Worm (Caenorhabditis elegans) whole organism, L2 larva: Measurements from ENCODE around the gene srsx-18.

Experiments used
- C34F6.9 ChIP-seq: fragments of 150-350 bp; optimal IDR thresholded peaks from 2 replicates; lab custom pipeline; 2014; ENCODE audit warnings: missing biosample characterization, missing genetic modification characterization
- F13H6.1 ChIP-seq: sonication (generic microtip); optimal IDR thresholded peaks from 2 replicates; lab custom pipeline; 2016; ENCODE audit warnings: missing genetic modification characterization, missing compliant biosample characterization
- ZK546.5 ChIP-seq: sonication (generic microtip); optimal IDR thresholded peaks from 2 replicates; lab custom pipeline; 2017; ENCODE audit warnings: missing biosample characterization, missing genetic modification characterization
- alr-1 ChIP-seq: fragments of 150-350 bp; optimal IDR thresholded peaks from 2 replicates; lab custom pipeline; 2014; ENCODE audit warnings: missing biosample characterization, missing genetic modification characterization
- aly-2 ChIP-seq: fragments of 150-350 bp; optimal IDR thresholded peaks from 2 replicates; lab custom pipeline; 2014; ENCODE audit warnings: missing biosample characterization, missing genetic modification characterization
- ama-1 ChIP-seq: fragments of 150-350 bp; optimal IDR thresholded peaks from 2 replicates; lab custom pipeline; 2018; ENCODE audit warnings: inconsistent platforms
- blmp-1 ChIP-seq: sonication (generic microtip); optimal IDR thresholded peaks from 2 replicates; lab custom pipeline; 2017; ENCODE audit warnings: missing genetic modification characterization, mild to moderate bottlenecking, missing compliant biosample characterization, antibody characterized with exemption, moderate library complexity; ENCODE audit not compliant: insufficient read depth
- ceh-82 ChIP-seq: fragments of 150-350 bp; optimal IDR thresholded peaks from 2 replicates; lab custom pipeline; 2014; ENCODE audit warnings: missing biosample characterization, missing genetic modification characterization
- crh-2 ChIP-seq: sonication (generic microtip); optimal IDR thresholded peaks from 2 replicates; lab custom pipeline; 2017; ENCODE audit warnings: missing biosample characterization, missing genetic modification characterization
- dmd-4 ChIP-seq: sonication (generic microtip); optimal IDR thresholded peaks from 2 replicates; lab custom pipeline; 2017; ENCODE audit warnings: missing biosample characterization, missing genetic modification characterization
- egl-27 ChIP-seq: sonication (generic microtip); optimal IDR thresholded peaks from 3 replicates; lab custom pipeline; 2017; ENCODE audit warnings: missing biosample characterization, missing genetic modification reagents, missing genetic modification characterization
- elt-1 ChIP-seq: fragments of 150-350 bp; optimal IDR thresholded peaks from 2 replicates; lab custom pipeline; 2014; ENCODE audit warnings: missing biosample characterization, missing genetic modification characterization
- fos-1 ChIP-seq: fragments of 150-350 bp; optimal IDR thresholded peaks from 2 replicates; lab custom pipeline; 2014; ENCODE audit warnings: missing biosample characterization, missing genetic modification characterization
- lin-11 ChIP-seq: fragments of 150-350 bp; sonication (generic microtip); optimal IDR thresholded peaks from 2 replicates; lab custom pipeline; 2014; ENCODE audit warnings: missing biosample characterization, missing genetic modification characterization, inconsistent platforms, mixed read lengths
- lin-13 ChIP-seq: fragments of 150-350 bp; optimal IDR thresholded peaks from 2 replicates; lab custom pipeline; 2014; ENCODE audit warnings: missing biosample characterization, missing genetic modification reagents, missing genetic modification characterization
- lin-39 ChIP-seq: fragments of 150-350 bp; optimal IDR thresholded peaks from 2 replicates; lab custom pipeline; 2014; ENCODE audit warnings: missing biosample characterization, missing genetic modification reagents, missing genetic modification characterization
- mab-5 ChIP-seq: fragments of 150-350 bp; optimal IDR thresholded peaks from 2 replicates; lab custom pipeline; 2014; ENCODE audit warnings: missing biosample characterization, missing genetic modification characterization
- mbf-1 ChIP-seq: sonication (generic microtip); optimal IDR thresholded peaks from 2 replicates; lab custom pipeline; 2017; ENCODE audit warnings: missing biosample characterization, missing genetic modification characterization
- mdl-1 ChIP-seq, 2 experiments: fragments of 150-350 bp in 1 of 2; sonication (generic microtip) in 1 of 2; optimal IDR thresholded peaks; 2 replicates each; lab custom pipeline; 2017; ENCODE audit warnings: missing biosample characterization in 2 of 2, missing genetic modification characterization in 2 of 2
- nhr-11 ChIP-seq: fragments of 150-350 bp; optimal IDR thresholded peaks from 2 replicates; lab custom pipeline; 2014; ENCODE audit warnings: missing biosample characterization, missing genetic modification characterization
- nhr-129 ChIP-seq: fragments of 150-350 bp; optimal IDR thresholded peaks from 2 replicates; lab custom pipeline; 2014; ENCODE audit warnings: missing biosample characterization, missing genetic modification characterization
- nhr-21 ChIP-seq: fragments of 150-350 bp; optimal IDR thresholded peaks from 2 replicates; lab custom pipeline; 2014; ENCODE audit warnings: missing biosample characterization, missing genetic modification characterization
- nhr-23 ChIP-seq: fragments of 150-350 bp; optimal IDR thresholded peaks from 2 replicates; lab custom pipeline; 2014; ENCODE audit warnings: missing biosample characterization, missing genetic modification reagents, missing genetic modification characterization
- nhr-237 ChIP-seq: fragments of 150-350 bp; optimal IDR thresholded peaks from 2 replicates; lab custom pipeline; 2014; ENCODE audit warnings: missing biosample characterization, missing genetic modification characterization
- nhr-25 ChIP-seq: fragments of 150-350 bp; sonication (generic microtip); optimal IDR thresholded peaks from 3 replicates; lab custom pipeline; 2014; ENCODE audit warnings: missing biosample characterization, missing genetic modification characterization
- peb-1 ChIP-seq: fragments of 150-350 bp; optimal IDR thresholded peaks from 2 replicates; lab custom pipeline; 2014; ENCODE audit warnings: missing biosample characterization, missing genetic modification characterization
- skn-1 ChIP-seq: sonication (generic microtip); optimal IDR thresholded peaks from 2 replicates; lab custom pipeline; 2017; ENCODE audit warnings: missing biosample characterization, missing genetic modification characterization
- sma-3 ChIP-seq: sonication (generic microtip); optimal IDR thresholded peaks from 2 replicates; lab custom pipeline; 2016; ENCODE audit warnings: missing genetic modification reagents, missing genetic modification characterization, missing compliant biosample characterization
- sma-9 ChIP-seq, 2 experiments: fragments of 150-350 bp in 1 of 2; sonication (generic microtip) in 1 of 2; optimal IDR thresholded peaks; 2 replicates each; lab custom pipeline; 2014 to 2016; ENCODE audit warnings: missing genetic modification characterization in 2 of 2, mild to moderate bottlenecking in 1 of 2, missing biosample characterization in 1 of 2, missing compliant biosample characterization in 1 of 2, missing genetic modification reagents in 1 of 2, moderate library complexity in 1 of 2
- unc-39 ChIP-seq: fragments of 150-350 bp; optimal IDR thresholded peaks from 2 replicates; lab custom pipeline; 2014; ENCODE audit warnings: missing biosample characterization, missing genetic modification characterization
- zag-1 ChIP-seq: fragments of 150-350 bp; optimal IDR thresholded peaks from 2 replicates; lab custom pipeline; 2014; ENCODE audit warnings: missing biosample characterization, missing genetic modification characterization
- ztf-1 ChIP-seq: fragments of 200-800 bp; sonication (Bioruptor generic); conservative IDR thresholded peaks from 2 replicates; pipeline ENCODE4 v1.3.6; 2022; ENCODE audit warnings: missing genetic modification characterization, missing compliant biosample characterization
- ztf-4 ChIP-seq: fragments of 150-350 bp; optimal IDR thresholded peaks from 2 replicates; lab custom pipeline; 2014; ENCODE audit warnings: missing biosample characterization, missing genetic modification characterization

Gene srsx-18

DNA sequence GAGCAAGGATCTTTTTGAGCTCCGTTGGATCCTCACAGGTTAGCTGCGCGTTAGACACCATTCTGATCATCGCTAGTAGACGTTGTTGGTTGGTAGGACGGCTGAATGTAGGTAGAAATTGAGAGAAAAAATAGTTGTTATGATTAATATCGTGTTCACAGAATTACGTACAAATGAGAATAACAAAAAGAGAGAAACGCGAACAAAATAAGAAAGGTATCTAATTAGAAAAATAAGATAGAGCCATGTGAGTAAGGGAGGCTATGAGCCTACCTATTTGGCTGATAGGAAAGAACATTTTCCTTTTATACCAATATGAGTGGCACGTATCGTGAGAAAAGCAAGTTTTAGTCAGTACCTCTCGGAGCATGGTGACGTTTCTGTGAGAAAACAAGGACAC lies 38.6 kb upstream of the srsx-18 start, which contains the start of gene C04E6.8:
C04E6.8 (minus strand) TSS at position 101 of the 400 bp plus-strand sequence.
- TF ChIP-seq C34F6.9 (tag; lab: Kevin White, UChicago) (no peak), sma-9 (GFP tag; optimal IDR thresholded peaks at IDR 0.05; lab: Kevin White, UChicago) (no peak), sma-9 (tag; optimal IDR thresholded peaks at IDR 0.05; lab: Kevin White, UChicago) (no peak), lin-11 (tag; lab: Kevin White, UChicago) (no peak), elt-1 (tag; lab: Kevin White, UChicago) (no peak)

ce11 chrV:5888820-5889219 lies 33.5 kb upstream of the srsx-18 start:
- TF ChIP-seq nhr-11 (no peak), blmp-1 (no peak), mbf-1 (tag; lab: Kevin White, UChicago) (no peak), crh-2 (tag; lab: Kevin White, UChicago) (no peak), nhr-237 (no peak), aly-2 (tag; lab: Kevin White, UChicago) (no peak), nhr-129 (tag; lab: Kevin White, UChicago) (no peak), unc-39 (tag; lab: Kevin White, UChicago) (no peak), ztf-1 (no peak), alr-1 (no peak), F13H6.1 (tag; lab: Kevin White, UChicago) (no peak), ceh-82 (no peak), peb-1 (tag; lab: Kevin White, UChicago) (no peak), mab-5 (no peak), ama-1 (lab: Kevin White, UChicago) (no peak), mdl-1 (tag; optimal IDR thresholded peaks at IDR 0.05; lab: Kevin White, UChicago) (no peak)

- TF ChIP-seq nhr-237 (no peak), crh-2 (tag; lab: Kevin White, UChicago) (no peak), nhr-23 (tag; lab: Kevin White, UChicago) (no peak), sma-9 (GFP tag; optimal IDR thresholded peaks at IDR 0.05; lab: Kevin White, UChicago) (peak; percentile 6), sma-9 (tag; optimal IDR thresholded peaks at IDR 0.05; lab: Kevin White, UChicago) (no peak), alr-1 (no peak), ztf-4 (tag; lab: Kevin White, UChicago) (no peak), blmp-1 (no peak), nhr-21 (tag; lab: Kevin White, UChicago) (no peak)
These were observed 31.1 kb upstream of the srsx-18 start for ce11 chrV:5891204-5891603.

DNA sequence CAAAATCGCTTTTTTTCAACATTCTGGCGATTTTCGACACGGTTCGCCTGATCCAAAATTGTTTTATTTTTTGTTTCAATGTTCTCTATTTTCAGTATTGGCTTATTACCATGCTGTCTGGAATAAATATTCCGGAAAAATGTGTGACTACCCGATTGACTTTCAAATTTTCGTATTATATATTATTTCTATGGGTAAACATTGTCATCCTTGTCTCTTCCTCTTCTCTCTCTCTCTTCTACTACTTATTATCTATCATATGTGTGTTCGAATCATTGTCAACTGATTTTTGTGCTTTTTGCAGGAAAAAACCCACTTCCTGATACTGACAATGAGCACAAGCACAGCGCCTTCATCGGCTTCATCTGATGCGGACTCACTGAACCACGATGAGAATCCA lies 29.3 kb upstream of the srsx-18 start, which contains the start of gene C04E6.7:
C04E6.7 (plus strand) TSS at position 301 of the 400 bp plus-strand sequence.
- no peak for TF ChIP-seq ztf-4 (tag; lab: Kevin White, UChicago)
- no peak for TF ChIP-seq skn-1
- TF ChIP-seq lin-13, result no peak
- TF ChIP-seq F13H6.1 (tag; lab: Kevin White, UChicago), result no peak
- no peak for TF ChIP-seq crh-2 (tag; lab: Kevin White, UChicago)
- TF ChIP-seq C34F6.9 (tag; lab: Kevin White, UChicago), result no peak
- no peak for TF ChIP-seq fos-1
- no peak for TF ChIP-seq peb-1 (tag; lab: Kevin White, UChicago)
- TF ChIP-seq zag-1 (tag; lab: Kevin White, UChicago), result no peak
- TF ChIP-seq lin-11 (tag; lab: Kevin White, UChicago), result no peak
- TF ChIP-seq lin-39, result no peak

ce11 chrV:5895021-5895420 lies 27.3 kb upstream of the srsx-18 start, which contains the start of gene grd-9:
Gene grd-9 (plus strand): TSS chrV:5895321.
- TF ChIP-seq nhr-21 (tag; lab: Kevin White, UChicago) (no peak), elt-1 (tag; lab: Kevin White, UChicago) (no peak), crh-2 (tag; lab: Kevin White, UChicago) (no peak), ZK546.5 (no peak), dmd-4 (no peak), sma-3 (GFP tag; lab: Kevin White, UChicago) (no peak), ceh-82 (no peak), ama-1 (lab: Kevin White, UChicago) (no peak), F13H6.1 (tag; lab: Kevin White, UChicago) (no peak), nhr-25 (tag; lab: Kevin White, UChicago) (no peak), alr-1 (no peak), egl-27 (no peak)
- TF ChIP-seq, all 48 proteins: peak for 0
